Fruit fly (Drosophila melanogaster) whole organism, embryonic: Measurements from ENCODE around the gene VhaM9.7-b.

Experiments
- Abd-B ChIP-seq: fragments of 200-800 bp; sonication (Bioruptor generic); optimal IDR thresholded peaks from 2 replicates; lab custom pipeline; 2018; ENCODE audit warnings: missing biosample characterization, mild to moderate bottlenecking, missing genetic modification characterization, moderate library complexity
- CG10147 ChIP-seq: fragments of 200-800 bp; sonication (Bioruptor generic); optimal IDR thresholded peaks from 2 replicates; lab custom pipeline; 2019; ENCODE audit warnings: missing biosample characterization, mild to moderate bottlenecking, missing genetic modification characterization, moderate library complexity
- CG11504 ChIP-seq: fragments of 200-800 bp; sonication (Bioruptor generic); optimal IDR thresholded peaks from 3 replicates; lab custom pipeline; 2019; ENCODE audit warnings: missing biosample characterization, mild to moderate bottlenecking, missing genetic modification characterization, moderate library complexity
- CG12299 ChIP-seq: fragments of 200-800 bp; sonication (Bioruptor generic); optimal IDR thresholded peaks from 2 replicates; lab custom pipeline; 2018; ENCODE audit warnings: missing biosample characterization, mild to moderate bottlenecking, missing genetic modification characterization
- CG14014 ChIP-seq: fragments of 200-800 bp; sonication (Bioruptor generic); IDR thresholded peaks from 2 replicates; pipeline ENCODE4 v1.3.6; 2022; ENCODE audit warnings: missing biosample characterization, missing genetic modification characterization
- CG15479 ChIP-seq: fragments of 200-800 bp; sonication (Bioruptor generic); optimal IDR thresholded peaks from 3 replicates; lab custom pipeline; 2019; ENCODE audit warnings: missing biosample characterization, mild to moderate bottlenecking, missing genetic modification characterization, moderate library complexity
- CG15514 ChIP-seq: fragments of 200-800 bp; sonication (Bioruptor generic); optimal IDR thresholded peaks from 3 replicates; lab custom pipeline; 2017; ENCODE audit warnings: missing biosample characterization, missing genetic modification characterization, mild to moderate bottlenecking, moderate library complexity, missing genetic modification reagents
- CG16779 ChIP-seq: fragments of 200-800 bp; sonication (Bioruptor generic); IDR thresholded peaks from 2 replicates; pipeline ENCODE4 v1.3.6; 2022; ENCODE audit warnings: missing biosample characterization, missing genetic modification characterization
- CG16813 ChIP-seq: fragments of 200-800 bp; sonication (Bioruptor generic); IDR thresholded peaks from 3 replicates; pipeline ENCODE4 v1.3.6; 2022; ENCODE audit warnings: missing biosample characterization, missing genetic modification characterization; ENCODE audit not compliant: partially characterized antibody
- CG16815 ChIP-seq: fragments of 200-800 bp; sonication (Bioruptor generic); optimal IDR thresholded peaks from 3 replicates; lab custom pipeline; 2017; ENCODE audit warnings: missing biosample characterization, mild to moderate bottlenecking, missing genetic modification characterization
- CG1792 ChIP-seq: fragments of 200-800 bp; sonication (Bioruptor generic); optimal IDR thresholded peaks from 2 replicates; lab custom pipeline; 2016; ENCODE audit warnings: missing biosample characterization, missing genetic modification characterization
- CG4328 ChIP-seq: fragments of 200-800 bp; sonication (Bioruptor generic); optimal IDR thresholded peaks from 3 replicates; lab custom pipeline; 2017; ENCODE audit warnings: missing biosample characterization, missing genetic modification reagents, missing genetic modification characterization
- CG4360 ChIP-seq: fragments of 200-800 bp; sonication (Bioruptor generic); IDR thresholded peaks from 2 replicates; pipeline ENCODE4 v1.3.6; 2022; ENCODE audit warnings: missing biosample characterization, missing genetic modification characterization
- CG4404 ChIP-seq: fragments of 200-800 bp; sonication (Bioruptor generic); IDR thresholded peaks from 2 replicates; pipeline ENCODE4 v1.3.6; 2022; ENCODE audit warnings: missing biosample characterization, missing genetic modification characterization
- CG4707 ChIP-seq: fragments of 200-800 bp; sonication (Bioruptor generic); optimal IDR thresholded peaks from 2 replicates; lab custom pipeline; 2018; ENCODE audit warnings: missing biosample characterization, mild to moderate bottlenecking, missing genetic modification characterization, moderate library complexity
- CG5953 ChIP-seq: fragments of 200-800 bp; sonication (Bioruptor generic); IDR thresholded peaks from 2 replicates; pipeline ENCODE4 v1.3.6; 2022; ENCODE audit warnings: missing biosample characterization, missing genetic modification characterization
- CG6683 ChIP-seq: fragments of 200-800 bp; sonication (Bioruptor generic); optimal IDR thresholded peaks from 2 replicates; lab custom pipeline; 2017; ENCODE audit warnings: missing biosample characterization, mild to moderate bottlenecking, missing genetic modification characterization, missing genetic modification reagents
- CG6689 ChIP-seq: fragments of 200-800 bp; sonication (Bioruptor generic); IDR thresholded peaks from 2 replicates; pipeline ENCODE4 v1.3.6; 2022; ENCODE audit warnings: missing biosample characterization, missing genetic modification characterization
- CG7786 ChIP-seq: fragments of 200-800 bp; sonication (Bioruptor generic); optimal IDR thresholded peaks from 2 replicates; lab custom pipeline; 2016; ENCODE audit warnings: missing biosample characterization, missing genetic modification characterization
- CG8359 ChIP-seq: fragments of 200-800 bp; sonication (Bioruptor generic); optimal IDR thresholded peaks from 2 replicates; lab custom pipeline; 2017; ENCODE audit warnings: missing biosample characterization, mild to moderate bottlenecking, missing genetic modification characterization, borderline replicate concordance
- CG9876 ChIP-seq: fragments of 200-800 bp; sonication (Bioruptor generic); optimal IDR thresholded peaks from 2 replicates; lab custom pipeline; 2016; ENCODE audit warnings: missing biosample characterization, missing genetic modification characterization
- CTCF ChIP-seq: fragments of 200-800 bp; sonication (Bioruptor generic); optimal IDR thresholded peaks from 2 replicates; lab custom pipeline; 2017; ENCODE audit warnings: missing biosample characterization, mild to moderate bottlenecking, missing genetic modification characterization, moderate library complexity
- Elba2 ChIP-seq: fragments of 200-800 bp; sonication (Bioruptor generic); optimal IDR thresholded peaks from 3 replicates; lab custom pipeline; 2016; ENCODE audit warnings: missing biosample characterization, missing genetic modification characterization
- HLH3B ChIP-seq: fragments of 200-800 bp; sonication (Bioruptor generic); IDR thresholded peaks from 2 replicates; pipeline ENCODE4 v1.3.6; 2022; ENCODE audit warnings: missing biosample characterization, missing genetic modification characterization
- Pdp1 ChIP-seq, 2 experiments: fragments of 200-800 bp; sonication (Bioruptor generic); optimal IDR thresholded peaks; 3 replicates each; lab custom pipeline; 2016; ENCODE audit warnings: missing biosample characterization in 2 of 2, missing genetic modification characterization in 2 of 2, mild to moderate bottlenecking in 1 of 2, moderate library complexity in 1 of 2
- Side ChIP-seq: fragments of 200-800 bp; sonication (Bioruptor generic); optimal IDR thresholded peaks from 2 replicates; lab custom pipeline; 2016; ENCODE audit warnings: missing biosample characterization, missing genetic modification characterization
- Six4 ChIP-seq: fragments of 200-800 bp; sonication (Bioruptor generic); optimal IDR thresholded peaks from 2 replicates; lab custom pipeline; 2016; ENCODE audit warnings: missing biosample characterization, missing genetic modification characterization
- Vsx1 ChIP-seq: fragments of 200-800 bp; sonication (Bioruptor generic); optimal IDR thresholded peaks from 2 replicates; lab custom pipeline; 2017; ENCODE audit warnings: missing biosample characterization, mild to moderate bottlenecking, missing genetic modification characterization, missing genetic modification reagents
- ab ChIP-seq: fragments of 200-800 bp; sonication (Bioruptor generic); optimal IDR thresholded peaks from 2 replicates; lab custom pipeline; 2016; ENCODE audit warnings: missing biosample characterization, missing genetic modification characterization
- amos ChIP-seq: fragments of 200-800 bp; sonication (Bioruptor generic); IDR thresholded peaks from 2 replicates; pipeline ENCODE4 v1.3.6; 2022; ENCODE audit warnings: missing biosample characterization, missing genetic modification characterization; ENCODE audit not compliant: partially characterized antibody
- ara ChIP-seq: fragments of 200-800 bp; sonication (Bioruptor generic); IDR thresholded peaks from 2 replicates; pipeline ENCODE4 v1.3.6; 2022; ENCODE audit warnings: missing biosample characterization, missing genetic modification characterization
- az2 ChIP-seq: fragments of 200-800 bp; sonication (Bioruptor generic); optimal IDR thresholded peaks from 3 replicates; lab custom pipeline; 2016; ENCODE audit warnings: missing biosample characterization, missing genetic modification characterization
- bbx ChIP-seq: fragments of 200-800 bp; sonication (Bioruptor generic); IDR thresholded peaks from 2 replicates; pipeline ENCODE4 v1.3.6; 2022; ENCODE audit warnings: missing biosample characterization, missing genetic modification characterization; ENCODE audit not compliant: partially characterized antibody
- disco-r ChIP-seq: fragments of 200-800 bp; sonication (Bioruptor generic); optimal IDR thresholded peaks from 2 replicates; lab custom pipeline; 2016; ENCODE audit warnings: missing biosample characterization, missing genetic modification characterization
- dm ChIP-seq: fragments of 200-800 bp; sonication (Bioruptor generic); optimal IDR thresholded peaks from 3 replicates; lab custom pipeline; 2016; ENCODE audit warnings: missing biosample characterization, missing genetic modification characterization
- en ChIP-seq: fragments of 200-800 bp; sonication (Bioruptor generic); optimal IDR thresholded peaks from 2 replicates; lab custom pipeline; 2016; ENCODE audit warnings: missing biosample characterization, missing genetic modification characterization
- esg ChIP-seq: fragments of 200-800 bp; sonication (Bioruptor generic); conservative IDR thresholded peaks from 2 replicates; pipeline ENCODE4 v1.3.6; 2022; ENCODE audit warnings: missing biosample characterization, missing genetic modification characterization
- gsb-n ChIP-seq: fragments of 200-800 bp; sonication (Bioruptor generic); optimal IDR thresholded peaks from 3 replicates; lab custom pipeline; 2018; ENCODE audit warnings: missing biosample characterization, mild to moderate bottlenecking, missing genetic modification characterization
- kah ChIP-seq: fragments of 200-800 bp; sonication (Bioruptor generic); optimal IDR thresholded peaks from 2 replicates; lab custom pipeline; 2018; ENCODE audit warnings: missing biosample characterization, mild to moderate bottlenecking, missing genetic modification characterization
- ken ChIP-seq: fragments of 200-800 bp; sonication (Bioruptor generic); IDR thresholded peaks from 3 replicates; pipeline ENCODE4 v1.3.6; 2022; ENCODE audit warnings: missing biosample characterization, missing genetic modification characterization
- klu ChIP-seq: fragments of 200-800 bp; sonication (Bioruptor generic); IDR thresholded peaks from 2 replicates; pipeline ENCODE4 v1.3.6; 2022; ENCODE audit warnings: missing biosample characterization, missing genetic modification characterization
- lola ChIP-seq, 3 experiments: fragments of >200 bp in 2 of 3; fragments of 200-800 bp in 1 of 3; sonication (Bioruptor generic) in 1 of 3; optimal IDR thresholded peaks; 2 replicates each; lab custom pipeline; 2017 to 2019; ENCODE audit warnings: missing biosample characterization in 3 of 3, missing genetic modification characterization in 3 of 3, mild to moderate bottlenecking in 1 of 3, moderate library complexity in 1 of 3
- mld ChIP-seq: fragments of 200-800 bp; sonication (Bioruptor generic); IDR thresholded peaks from 3 replicates; pipeline ENCODE4 v1.3.6; 2022; ENCODE audit warnings: missing biosample characterization, missing genetic modification characterization; ENCODE audit not compliant: partially characterized antibody
- p53 ChIP-seq: fragments of 200-800 bp; sonication (Bioruptor generic); optimal IDR thresholded peaks from 2 replicates; lab custom pipeline; 2016; ENCODE audit warnings: missing biosample characterization, missing genetic modification characterization
- pros ChIP-seq: fragments of 200-800 bp; sonication (Bioruptor generic); optimal IDR thresholded peaks from 3 replicates; lab custom pipeline; 2019; ENCODE audit warnings: missing biosample characterization, mild to moderate bottlenecking, missing genetic modification characterization, moderate library complexity
- tio ChIP-seq: fragments of 200-800 bp; sonication (Bioruptor generic); optimal IDR thresholded peaks from 2 replicates; lab custom pipeline; 2017; ENCODE audit warnings: missing biosample characterization, missing genetic modification characterization, inconsistent platforms
- toy ChIP-seq: fragments of 200-800 bp; sonication (Bioruptor generic); IDR thresholded peaks from 2 replicates; pipeline ENCODE4 v1.3.6; 2022; ENCODE audit warnings: missing biosample characterization, missing genetic modification characterization
- wdn ChIP-seq: fragments of 200-800 bp; sonication (Bioruptor generic); IDR thresholded peaks from 2 replicates; pipeline ENCODE4 v1.3.6; 2022; ENCODE audit warnings: missing biosample characterization, missing genetic modification characterization
- wor ChIP-seq: fragments of 200-800 bp; sonication (Bioruptor generic); IDR thresholded peaks from 2 replicates; pipeline ENCODE4 v1.3.6; 2022; ENCODE audit warnings: missing biosample characterization, missing genetic modification characterization

Gene VhaM9.7-b

DNA sequence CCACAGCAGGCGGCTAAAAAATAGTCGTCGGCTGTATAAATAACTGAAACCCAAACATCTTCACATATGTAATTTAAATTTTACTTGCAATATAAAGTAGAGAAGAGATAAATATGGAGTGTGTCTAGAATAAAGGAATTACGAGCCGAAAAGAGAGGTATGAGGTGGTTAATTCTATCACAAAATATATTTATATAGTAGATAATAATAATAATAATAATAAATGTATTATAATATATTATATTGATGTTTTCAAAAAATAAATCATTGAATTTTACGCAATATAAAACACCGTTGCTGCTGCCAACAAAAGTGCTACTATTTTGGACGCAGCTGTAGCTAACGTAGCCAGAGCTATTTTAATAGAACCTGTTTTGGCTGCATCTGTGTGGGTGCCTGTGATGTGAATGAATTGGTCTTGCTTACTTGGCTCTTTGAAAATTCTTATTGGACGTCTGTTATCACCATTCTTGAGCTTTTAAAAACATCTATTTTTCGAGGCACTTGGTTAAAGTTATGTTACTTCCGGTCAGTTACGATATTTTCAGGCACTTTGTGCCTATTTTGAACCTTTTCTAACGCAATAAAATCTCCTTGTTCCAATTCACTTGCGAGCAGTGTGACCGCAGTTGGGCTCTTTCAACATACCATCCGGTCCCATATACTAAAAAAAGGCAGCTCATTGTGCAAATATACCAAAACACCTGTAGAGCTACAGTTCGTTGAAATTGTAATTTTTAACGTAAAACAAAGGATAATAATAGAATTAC lies 42.6 kb upstream of the VhaM9.7-b start, which contains the start of gene Hr78 (continued):
- no peak for TF ChIP-seq CG16779 (GFP tag; lab: Robert Waterston, UW)
- peak; percentile 24; the same call in 1 of the 2 replicates for TF ChIP-seq CG4404 (GFP tag; lab: Robert Waterston, UW)
- TF ChIP-seq tio (GFP tag; lab: Kevin White, UChicago), result peak; percentile 71
- TF ChIP-seq klu (GFP tag; lab: Robert Waterston, UW), result no peak
- peak; percentile 18; the same call in 1 of the 2 replicates for TF ChIP-seq amos (GFP tag; lab: Robert Waterston, UW)
- TF ChIP-seq toy (GFP tag; lab: Robert Waterston, UW), result 0 out of 2 replicates have a peak, but pooled peaks have one; percentile 15
- TF ChIP-seq esg (GFP tag; lab: Robert Waterston, UW), result peak; percentile 40; the same call in 1 of the 2 replicates
- TF ChIP-seq pros (GFP tag; lab: Kevin White, UChicago), result no peak
- TF ChIP-seq az2, result peak; percentile 68
- peak; percentile 41 for TF ChIP-seq CG4360 (GFP tag; lab: Robert Waterston, UW)
- TF ChIP-seq CG9876 (GFP tag; lab: Kevin White, UChicago), result no peak
- TF ChIP-seq dm (GFP tag; lab: Kevin White, UChicago), result no peak
- peak; percentile 55; the same call in 1 of the 2 replicates for TF ChIP-seq HLH3B
- TF ChIP-seq CG14014 (GFP tag; lab: Robert Waterston, UW), result peak; percentile 68
- peak in 1 of 2 experiments; percentile 20 for TF ChIP-seq Pdp1 (GFP tag; optimal IDR thresholded peaks at IDR 0.05; lab: Kevin White, UChicago)
- TF ChIP-seq lola (GFP tag; optimal IDR thresholded peaks at IDR 0.05; lab: Kevin White, UChicago), result peak in 1 of 3 experiments; percentile 76
- TF ChIP-seq kah (GFP tag; lab: Kevin White, UChicago), result peak; percentile 97
- TF ChIP-seq CG4328 (GFP tag; lab: Kevin White, UChicago), result peak; percentile 77
- TF ChIP-seq CG7786, result peak; percentile 25
- peak; percentile 8 for TF ChIP-seq Side
- no peak for TF ChIP-seq CG1792 (GFP tag; lab: Kevin White, UChicago)
- peak; percentile 85 for TF ChIP-seq Elba2 (GFP tag; lab: Kevin White, UChicago)
- no peak for TF ChIP-seq bbx (GFP tag; lab: Robert Waterston, UW)
- TF ChIP-seq mld (GFP tag; lab: Robert Waterston, UW), result no peak
- TF ChIP-seq wor (GFP tag; lab: Robert Waterston, UW), result no peak
- no peak for TF ChIP-seq wdn (GFP tag; lab: Robert Waterston, UW)
- TF ChIP-seq disco-r, result no peak
- peak; percentile 74 for TF ChIP-seq Six4 (GFP tag; lab: Kevin White, UChicago)
- peak; percentile 82 for TF ChIP-seq CG6689 (GFP tag; lab: Robert Waterston, UW)
- no peak for TF ChIP-seq CG11504 (tag; lab: Kevin White, UChicago)
- peak; percentile 55 for TF ChIP-seq ara
- peak; percentile 71 for TF ChIP-seq CG6683 (GFP tag; lab: Kevin White, UChicago)
- no peak for TF ChIP-seq CG16813 (GFP tag; lab: Robert Waterston, UW)
- TF ChIP-seq p53, result no peak
- TF ChIP-seq CG15514, result peak; percentile 52
- no peak for TF ChIP-seq CTCF (GFP tag; lab: Kevin White, UChicago)
- TF ChIP-seq gsb-n (tag; lab: Kevin White, UChicago), result peak; percentile 79
- no peak for TF ChIP-seq Vsx1 (GFP tag; lab: Kevin White, UChicago)
- no peak for TF ChIP-seq ken (GFP tag; lab: Robert Waterston, UW)
- TF ChIP-seq CG12299 (tag; lab: Kevin White, UChicago), result peak; percentile 71
- peak; percentile 84 for TF ChIP-seq CG10147 (GFP tag; lab: Kevin White, UChicago)
- TF ChIP-seq CG8359 (GFP tag; lab: Kevin White, UChicago), result peak; percentile 71
- TF ChIP-seq CG16815 (GFP tag; lab: Kevin White, UChicago), result peak; percentile 61
- TF ChIP-seq Abd-B (GFP tag; lab: Kevin White, UChicago), result peak; percentile 69
- peak; percentile 44 for TF ChIP-seq CG4707 (GFP tag; lab: Kevin White, UChicago)
- TF ChIP-seq ab (GFP tag; lab: Kevin White, UChicago), result no peak
- TF ChIP-seq en, result no peak
- TF ChIP-seq CG5953 (GFP tag; lab: Robert Waterston, UW), result no peak
- TF ChIP-seq CG15479 (GFP tag; lab: Kevin White, UChicago), result peak; percentile 32
